Fruit fly (Drosophila melanogaster): ENCODE results near the gene SA1.

Gene SA1

DNA sequence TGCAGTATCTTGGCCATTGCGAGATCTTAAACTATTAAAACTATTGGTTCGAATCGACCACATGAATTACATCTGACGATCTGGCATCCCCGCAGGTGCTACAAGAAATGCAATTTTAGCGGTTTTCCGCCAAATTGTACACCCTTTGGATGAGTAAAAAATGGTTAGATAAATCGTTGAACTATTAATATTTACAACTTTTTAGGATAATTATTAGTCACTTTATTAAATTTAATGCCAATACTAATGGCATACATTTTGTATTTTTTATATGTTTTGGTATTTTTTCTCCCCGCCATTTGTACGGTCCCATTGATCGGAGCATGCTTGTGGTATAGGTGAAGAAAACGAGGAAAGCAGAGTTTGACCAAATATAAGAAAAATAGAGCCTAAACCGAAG is 42.5 kb upstream of the SA1 start, which contains the start of the genes Polr1F and Rat1 (continued):
- peak; percentile 63 for TF ChIP-seq E2f2 (GFP tag; IDR thresholded peaks at IDR 0.05)
- no peak for TF ChIP-seq fd3F (GFP tag; optimal IDR thresholded peaks at IDR 0.05)
- TF ChIP-seq Nf-YB (GFP tag; optimal IDR thresholded peaks at IDR 0.05) = no peak
- TF ChIP-seq al (GFP tag; IDR thresholded peaks at IDR 0.05) = no peak; the same call in 1 of the 2 replicates
- TF ChIP-seq Ets97D (GFP tag; optimal IDR thresholded peaks at IDR 0.05) = peak; percentile 59
- TF ChIP-seq CoRest (tag; optimal IDR thresholded peaks at IDR 0.05) = peak; percentile 32
- no peak for TF ChIP-seq CG10321 (GFP tag; IDR thresholded peaks at IDR 0.05)
- peak; percentile 3 for TF ChIP-seq CG12942 (GFP tag; optimal IDR thresholded peaks at IDR 0.05)
- TF ChIP-seq zfh2 (GFP tag; optimal IDR thresholded peaks at IDR 0.05) = peak; percentile 35
- no peak for TF ChIP-seq onecut (GFP tag; IDR thresholded peaks at IDR 0.05)
- no peak for TF ChIP-seq Opbp (GFP tag; IDR thresholded peaks at IDR 0.05; ENCODE audit: partially characterized antibody)
- no peak for TF ChIP-seq Dip2 (GFP tag; IDR thresholded peaks at IDR 0.05)
- no peak for TF ChIP-seq slp2 (GFP tag; optimal IDR thresholded peaks at IDR 0.05)
- TF ChIP-seq CG12236 (GFP tag; optimal IDR thresholded peaks at IDR 0.05) = no peak
- TF ChIP-seq CG4424 (GFP tag; optimal IDR thresholded peaks at IDR 0.05) = peak; percentile 19
- peak; percentile 63 for TF ChIP-seq CG17829 (tag; optimal IDR thresholded peaks at IDR 0.05)
- no peak for TF ChIP-seq disco-r (GFP tag; optimal IDR thresholded peaks at IDR 0.05)
- TF ChIP-seq CG10959 (GFP tag; IDR thresholded peaks at IDR 0.05) = no peak
- TF ChIP-seq CG17361 (GFP tag; IDR thresholded peaks at IDR 0.05) = no peak
- TF ChIP-seq CG30020 (tag; optimal IDR thresholded peaks at IDR 0.05) = peak; percentile 59
- no peak for TF ChIP-seq CG8281 (tag; optimal IDR thresholded peaks at IDR 0.05)
- no peak for TF ChIP-seq Abd-B (GFP tag; optimal IDR thresholded peaks at IDR 0.05)
- TF ChIP-seq sens (GFP tag) = peak; percentile 93
- TF ChIP-seq CG11398 (GFP tag; optimal IDR thresholded peaks at IDR 0.05) = no peak
- TF ChIP-seq crp (GFP tag; optimal IDR thresholded peaks at IDR 0.05) = peak in 1 of 2 experiments; percentile 46
- TF ChIP-seq sug (tag; optimal IDR thresholded peaks at IDR 0.05) = no peak
- TF ChIP-seq Xbp1 (GFP tag; optimal IDR thresholded peaks at IDR 0.05) = peak; percentile 50
- TF ChIP-seq Fer2 (tag; optimal IDR thresholded peaks at IDR 0.05) = no peak
- TF ChIP-seq CG11560 (tag; IDR thresholded peaks at IDR 0.05) = no peak
- TF ChIP-seq CG12659 (GFP tag; optimal IDR thresholded peaks at IDR 0.05) = peak; percentile 45
- no peak for TF ChIP-seq CG16779 (GFP tag; IDR thresholded peaks at IDR 0.05)
- peak; percentile 5 for TF ChIP-seq ind (GFP tag; optimal IDR thresholded peaks at IDR 0.05)
- TF ChIP-seq pho (GFP tag; optimal IDR thresholded peaks at IDR 0.05) = peak; percentile 39
- TF ChIP-seq CG14667 (GFP tag; IDR thresholded peaks at IDR 0.05) = no peak
- peak; percentile 31 for TF ChIP-seq vfl (GFP tag; optimal IDR thresholded peaks at IDR 0.05)
- TF ChIP-seq CG12071 (GFP tag; optimal IDR thresholded peaks at IDR 0.05) = no peak
- no peak for TF ChIP-seq CG13894 (tag; optimal IDR thresholded peaks at IDR 0.05)
- no peak for TF ChIP-seq D19A (tag; optimal IDR thresholded peaks at IDR 0.05)
- TF ChIP-seq CG30431 (GFP tag; optimal IDR thresholded peaks at IDR 0.05) = no peak
- peak; percentile 61 for TF ChIP-seq CG10267 (tag; optimal IDR thresholded peaks at IDR 0.05)

DNA sequence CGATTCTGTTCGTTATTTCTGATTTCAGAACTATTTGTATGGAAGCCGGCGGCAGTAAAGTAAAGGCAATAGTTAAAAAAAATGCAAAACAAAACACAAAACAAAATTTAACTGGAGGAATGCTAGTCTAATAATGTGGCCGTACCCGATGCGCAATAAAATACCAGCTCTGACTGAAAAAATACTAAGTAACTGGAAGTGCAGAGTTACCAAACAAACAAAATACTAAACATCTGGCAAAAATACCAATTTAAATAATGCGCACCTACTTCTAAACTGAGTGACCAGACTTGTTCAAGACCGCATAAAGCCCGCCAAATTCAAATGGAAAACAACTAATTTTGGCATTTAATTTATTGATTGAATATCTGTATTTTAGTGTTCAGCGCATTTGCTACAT is 36.3 kb upstream of the SA1 start, which contains the start of gene Wee1:
Gene Wee1 (minus strand): TSS at position 175 of the 400 bp plus-strand sequence.
- TF ChIP-seq CG12071 (GFP tag; optimal IDR thresholded peaks at IDR 0.05) (no peak), CG10654 (GFP tag; optimal IDR thresholded peaks at IDR 0.05) (no peak), stc (GFP tag; IDR thresholded peaks at IDR 0.05) (no peak), Eip74EF (GFP tag; optimal IDR thresholded peaks at IDR 0.05) (no peak), CG10979 (tag; optimal IDR thresholded peaks at IDR 0.05) (no peak), Dip3 (GFP tag; optimal IDR thresholded peaks at IDR 0.05) (no peak), Dfd (GFP tag; optimal IDR thresholded peaks at IDR 0.05) (no peak), Blimp-1 (GFP tag; optimal IDR thresholded peaks at IDR 0.05) (no peak), Abd-B (GFP tag; optimal IDR thresholded peaks at IDR 0.05) (no peak), CG18599 (GFP tag; optimal IDR thresholded peaks at IDR 0.05) (no peak), Vsx1 (GFP tag; optimal IDR thresholded peaks at IDR 0.05) (no peak), CG12155 (GFP tag; optimal IDR thresholded peaks at IDR 0.05) (no peak), pan (optimal IDR thresholded peaks at IDR 0.05) (no peak), pan (GFP tag; optimal IDR thresholded peaks at IDR 0.05 in 1 of 2, IDR thresholded peaks at IDR 0.05 in 1 of 2) (no peak), dati (GFP tag; IDR thresholded peaks at IDR 0.05) (no peak), Ravus (GFP tag; IDR thresholded peaks at IDR 0.05) (no peak)

All from whole organism, embryonic.